Fruit fly (Drosophila melanogaster) whole organism, embryonic: ENCODE data around the gene CG4218.

ENCODE experiments used
- Awh ChIP-seq: fragments of 200-800 bp; sonication (Bioruptor generic); IDR thresholded peaks from 2 replicates; pipeline ENCODE4, ENCODE4 v1.3.6; 2022; ENCODE audit warnings: missing biosample characterization, missing genetic modification characterization
- Blimp-1 ChIP-seq: fragments of 200-800 bp; sonication (Bioruptor generic); optimal IDR thresholded peaks from 3 replicates; lab custom pipeline; 2018; ENCODE audit warnings: missing biosample characterization, missing genetic modification characterization, mild to moderate bottlenecking, moderate library complexity, missing genetic modification reagents
- BtbVII ChIP-seq: fragments of 200-800 bp; sonication (Bioruptor generic); optimal IDR thresholded peaks from 3 replicates; lab custom pipeline; 2017; ENCODE audit warnings: missing biosample characterization, mild to moderate bottlenecking, missing genetic modification characterization
- CG11504 ChIP-seq: fragments of 200-800 bp; sonication (Bioruptor generic); optimal IDR thresholded peaks from 3 replicates; lab custom pipeline; 2019; ENCODE audit warnings: missing biosample characterization, mild to moderate bottlenecking, missing genetic modification characterization, moderate library complexity
- CG15479 ChIP-seq: fragments of 200-800 bp; sonication (Bioruptor generic); optimal IDR thresholded peaks from 3 replicates; lab custom pipeline; 2019; ENCODE audit warnings: missing biosample characterization, mild to moderate bottlenecking, missing genetic modification characterization, moderate library complexity
- CG17328 ChIP-seq: fragments of 200-800 bp; sonication (Bioruptor generic); IDR thresholded peaks from 2 replicates; pipeline ENCODE4 v1.3.6; 2022; ENCODE audit warnings: missing biosample characterization, missing genetic modification characterization
- CG2712 ChIP-seq: fragments of 200-800 bp; optimal IDR thresholded peaks from 3 replicates; lab custom pipeline; 2019; ENCODE audit warnings: missing biosample characterization, mild to moderate bottlenecking, missing genetic modification characterization, moderate library complexity
- CG30020 ChIP-seq: fragments of 200-800 bp; optimal IDR thresholded peaks from 2 replicates; lab custom pipeline; 2019; ENCODE audit warnings: missing biosample characterization, mild to moderate bottlenecking, missing genetic modification characterization, moderate library complexity
- CG31365 ChIP-seq: fragments of 200-800 bp; sonication (Bioruptor generic); optimal IDR thresholded peaks from 2 replicates; lab custom pipeline; 2018; ENCODE audit warnings: missing biosample characterization, mild to moderate bottlenecking, missing genetic modification characterization
- CG32772 ChIP-seq: fragments of 200-800 bp; sonication (Bioruptor generic); IDR thresholded peaks from 2 replicates; pipeline ENCODE4 v1.3.6; 2022; ENCODE audit warnings: missing biosample characterization, missing genetic modification characterization
- CG4424 ChIP-seq: fragments of 200-800 bp; sonication (Bioruptor generic); optimal IDR thresholded peaks from 3 replicates; lab custom pipeline; 2016; ENCODE audit warnings: missing biosample characterization, missing genetic modification characterization
- CoRest ChIP-seq: fragments of 200-800 bp; sonication (Bioruptor generic); optimal IDR thresholded peaks from 3 replicates; lab custom pipeline; 2018; ENCODE audit warnings: missing biosample characterization, mild to moderate bottlenecking, missing genetic modification characterization, moderate library complexity
- D ChIP-seq, 2 experiments: fragments of 200-800 bp in 1 of 2; fragments of >200 bp in 1 of 2; sonication (Bioruptor generic) in 1 of 2; optimal IDR thresholded peaks; 2 replicates in 1 of 2; 3 replicates in 1 of 2; lab custom pipeline; 2017; ENCODE audit warnings: mild to moderate bottlenecking in 1 of 2, missing biosample characterization in 1 of 2, missing genetic modification characterization in 1 of 2, missing genetic modification reagents in 1 of 2
- D19A ChIP-seq: fragments of 200-800 bp; optimal IDR thresholded peaks from 3 replicates; lab custom pipeline; 2019; ENCODE audit warnings: missing biosample characterization, mild to moderate bottlenecking, missing genetic modification characterization, moderate library complexity
- Drgx ChIP-seq: fragments of 200-800 bp; sonication (Bioruptor generic); IDR thresholded peaks from 2 replicates; pipeline ENCODE4 v1.3.6; 2022; ENCODE audit warnings: missing biosample characterization, missing genetic modification characterization
- Jarid2 ChIP-seq: fragments of 200-800 bp; sonication (Bioruptor generic); optimal IDR thresholded peaks from 3 replicates; lab custom pipeline; 2017; ENCODE audit warnings: mild to moderate bottlenecking, missing biosample characterization, missing genetic modification reagents, missing genetic modification characterization
- Med ChIP-seq: fragments of 200-800 bp; sonication (Bioruptor generic); peaks from one replicate; lab custom pipeline; 2016; ENCODE audit warnings: missing biosample characterization, missing genetic modification characterization, mild to moderate bottlenecking, inconsistent platforms, moderate library complexity
- Mrtf ChIP-seq: fragments of 200-800 bp; sonication (Bioruptor generic); IDR thresholded peaks from 3 replicates; pipeline ENCODE4 v1.3.6; 2022; ENCODE audit warnings: missing biosample characterization, missing genetic modification characterization
- Sox102F ChIP-seq: fragments of 200-800 bp; sonication (Bioruptor generic); optimal IDR thresholded peaks from 2 replicates; lab custom pipeline; 2018; ENCODE audit warnings: missing biosample characterization, mild to moderate bottlenecking, missing genetic modification characterization, moderate library complexity
- Ssrp ChIP-seq: fragments of 200-800 bp; sonication (Bioruptor generic); optimal IDR thresholded peaks from 2 replicates; lab custom pipeline; 2018; ENCODE audit warnings: missing biosample characterization, mild to moderate bottlenecking, missing genetic modification characterization, moderate library complexity
- TFAM ChIP-seq: fragments of 200-800 bp; sonication (Bioruptor generic); optimal IDR thresholded peaks from 2 replicates; lab custom pipeline; 2017; ENCODE audit warnings: missing biosample characterization, missing genetic modification characterization, inconsistent platforms
- Usf ChIP-seq: fragments of 200-800 bp; sonication (Bioruptor generic); optimal IDR thresholded peaks from 2 replicates; lab custom pipeline; 2017; ENCODE audit warnings: missing genotype, missing biosample characterization, missing genetic modification characterization
- Xrp1 ChIP-seq: fragments of 200-800 bp; sonication (Bioruptor generic); IDR thresholded peaks from 2 replicates; pipeline ENCODE4 v1.3.6; 2022; ENCODE audit warnings: missing biosample characterization, missing genetic modification characterization
- ara ChIP-seq: fragments of 200-800 bp; sonication (Bioruptor generic); IDR thresholded peaks from 2 replicates; pipeline ENCODE4 v1.3.6; 2022; ENCODE audit warnings: missing biosample characterization, missing genetic modification characterization
- bsh ChIP-seq, 2 experiments: fragments of 200-800 bp; sonication (Bioruptor generic); optimal IDR thresholded peaks; 2 replicates each; lab custom pipeline; 2017 to 2018; ENCODE audit warnings: mild to moderate bottlenecking in 2 of 2, missing biosample characterization in 2 of 2, missing genetic modification characterization in 2 of 2, moderate library complexity in 1 of 2
- corto ChIP-seq: fragments of 200-800 bp; sonication (Bioruptor generic); optimal IDR thresholded peaks from 2 replicates; lab custom pipeline; 2016; ENCODE audit warnings: missing biosample characterization, mild to moderate bottlenecking, missing genetic modification characterization, moderate library complexity
- dan ChIP-seq: fragments of 200-800 bp; sonication (Bioruptor generic); IDR thresholded peaks from 2 replicates; pipeline ENCODE4 v1.3.6; 2022; ENCODE audit warnings: missing biosample characterization, missing genetic modification characterization
- dm ChIP-seq: fragments of 200-800 bp; sonication (Bioruptor generic); optimal IDR thresholded peaks from 3 replicates; lab custom pipeline; 2016; ENCODE audit warnings: missing biosample characterization, missing genetic modification characterization
- dmrt11E ChIP-seq: fragments of 200-800 bp; sonication (Bioruptor generic); optimal IDR thresholded peaks from 3 replicates; lab custom pipeline; 2018; ENCODE audit warnings: missing biosample characterization, mild to moderate bottlenecking, missing genetic modification characterization, moderate library complexity
- gem ChIP-seq: fragments of 200-800 bp; sonication (Bioruptor generic); optimal IDR thresholded peaks from 2 replicates; lab custom pipeline; 2019; ENCODE audit warnings: missing biosample characterization, mild to moderate bottlenecking, missing genetic modification characterization, moderate library complexity
- kni ChIP-seq: fragments of 200-800 bp; sonication (Bioruptor generic); optimal IDR thresholded peaks from 3 replicates; lab custom pipeline; 2017; ENCODE audit warnings: mild to moderate bottlenecking, missing biosample characterization, missing genetic modification reagents, missing genetic modification characterization
- lbe ChIP-seq: fragments of 200-800 bp; sonication (Bioruptor generic); optimal IDR thresholded peaks from 2 replicates; lab custom pipeline; 2016; ENCODE audit warnings: missing biosample characterization, mild to moderate bottlenecking, missing genetic modification characterization
- luna ChIP-seq: fragments of 200-800 bp; sonication (Bioruptor generic); optimal IDR thresholded peaks from 2 replicates; lab custom pipeline; 2016; ENCODE audit warnings: missing biosample characterization, missing genetic modification characterization
- nmo ChIP-seq: fragments of 200-800 bp; sonication (Bioruptor generic); optimal IDR thresholded peaks from 2 replicates; lab custom pipeline; 2018; ENCODE audit warnings: missing biosample characterization, mild to moderate bottlenecking, missing genetic modification characterization, moderate library complexity
- nom ChIP-seq: fragments of 200-800 bp; sonication (Bioruptor generic); optimal IDR thresholded peaks from 2 replicates; lab custom pipeline; 2017; ENCODE audit warnings: missing biosample characterization, missing genetic modification characterization, mild to moderate bottlenecking, moderate library complexity, missing genetic modification reagents
- pnt ChIP-seq: fragments of 200-800 bp; sonication (Bioruptor generic); optimal IDR thresholded peaks from 3 replicates; lab custom pipeline; 2016; ENCODE audit warnings: missing biosample characterization, missing genetic modification characterization
- prd ChIP-seq, 3 experiments: fragments of >200 bp in 2 of 3; fragments of 200-800 bp in 1 of 3; sonication (Bioruptor generic) in 1 of 3; optimal IDR thresholded peaks in 2 of 3; IDR thresholded peaks in 1 of 3; 2 replicates in 2 of 3; 3 replicates in 1 of 3; pipeline versions ENCODE4 v1.3.6 to Lab custom; 2017 to 2022; ENCODE audit warnings: missing biosample characterization in 1 of 3, missing genetic modification characterization in 1 of 3
- ranshi ChIP-seq: fragments of 200-800 bp; sonication (Bioruptor generic); IDR thresholded peaks from 2 replicates; pipeline ENCODE4 v1.3.6; 2022; ENCODE audit warnings: missing biosample characterization, missing genetic modification characterization
- row ChIP-seq: fragments of 200-800 bp; sonication (Bioruptor generic); IDR thresholded peaks from 3 replicates; pipeline ENCODE4 v1.3.6; 2022; ENCODE audit warnings: missing biosample characterization, missing genetic modification characterization
- sens ChIP-seq: fragments of 200-800 bp; sonication (Bioruptor generic); peaks from one replicate; lab custom pipeline; 2016; ENCODE audit warnings: missing biosample characterization, missing genetic modification characterization
- sisA ChIP-seq: fragments of 200-800 bp; sonication (Bioruptor generic); IDR thresholded peaks from 2 replicates; pipeline ENCODE4 v1.3.6; 2022; ENCODE audit warnings: missing biosample characterization, missing genetic modification characterization
- slbo ChIP-seq: fragments of 200-800 bp; sonication (Bioruptor generic); IDR thresholded peaks from 2 replicates; pipeline ENCODE4 v1.3.6; 2022; ENCODE audit warnings: missing biosample characterization, missing genetic modification characterization
- slp2 ChIP-seq: fragments of 200-800 bp; sonication (Bioruptor generic); optimal IDR thresholded peaks from 2 replicates; lab custom pipeline; 2016; ENCODE audit warnings: missing biosample characterization, missing genetic modification characterization
- wor ChIP-seq: fragments of 200-800 bp; sonication (Bioruptor generic); IDR thresholded peaks from 2 replicates; pipeline ENCODE4 v1.3.6; 2022; ENCODE audit warnings: missing biosample characterization, missing genetic modification characterization
- zen2 ChIP-seq: fragments of 200-800 bp; sonication (Bioruptor generic); IDR thresholded peaks from 3 replicates; pipeline ENCODE4 v1.3.6; 2022; ENCODE audit warnings: missing biosample characterization, missing genetic modification characterization; ENCODE audit not compliant: partially characterized antibody

Gene CG4218

DNA sequence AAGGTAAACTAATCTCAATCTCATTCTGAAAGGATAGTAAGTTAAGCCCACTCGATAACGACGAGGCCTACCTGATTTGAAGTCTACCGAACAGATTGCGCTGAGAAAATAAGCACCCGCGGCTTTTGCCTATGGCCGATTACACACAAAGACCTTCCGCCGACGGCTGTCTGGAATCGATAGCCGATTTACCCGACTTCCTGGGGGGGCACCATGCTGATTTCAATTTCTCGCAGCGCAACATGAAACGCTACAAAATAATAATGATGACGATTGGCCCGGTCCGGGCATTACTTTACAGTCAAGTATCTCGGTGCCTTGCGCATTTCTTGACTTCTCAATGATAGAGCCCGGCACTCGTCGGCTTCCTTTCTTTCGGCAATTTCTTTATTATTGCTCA is 28.3 kb upstream of the CG4218 start (continued):
- TF ChIP-seq wor, result no peak
- TF ChIP-seq slbo, result no peak
- TF ChIP-seq dm (GFP tag; lab: Kevin White, UChicago), result no peak
- TF ChIP-seq prd (optimal IDR thresholded peaks at IDR 0.05; lab: Kevin White, UChicago), result no peak
- TF ChIP-seq prd (GFP tag; IDR thresholded peaks at IDR 0.05; lab: Robert Waterston, UW), result peak; percentile 19; the same call in 1 of the 3 replicates
- no peak for TF ChIP-seq ranshi (GFP tag; lab: Robert Waterston, UW)
- no peak for TF ChIP-seq BtbVII (GFP tag; lab: Kevin White, UChicago)
- TF ChIP-seq CG15479, result peak; percentile 38
- no peak for TF ChIP-seq Usf (GFP tag; lab: Kevin White, UChicago)
- TF ChIP-seq ara, result 0 out of 2 replicates have a peak, but pooled peaks have one; percentile 17
- TF ChIP-seq Jarid2 (GFP tag; lab: Kevin White, UChicago), result no peak
- TF ChIP-seq CG11504 (tag; lab: Kevin White, UChicago), result no peak
- TF ChIP-seq pnt (GFP tag; lab: Kevin White, UChicago), result no peak
- TF ChIP-seq CoRest (tag; lab: Kevin White, UChicago), result no peak
- no peak for TF ChIP-seq slp2 (GFP tag; lab: Kevin White, UChicago)
- TF ChIP-seq CG30020 (tag; lab: Kevin White, UChicago), result no peak
- TF ChIP-seq, all 482 proteins: peak for 7

DNA sequence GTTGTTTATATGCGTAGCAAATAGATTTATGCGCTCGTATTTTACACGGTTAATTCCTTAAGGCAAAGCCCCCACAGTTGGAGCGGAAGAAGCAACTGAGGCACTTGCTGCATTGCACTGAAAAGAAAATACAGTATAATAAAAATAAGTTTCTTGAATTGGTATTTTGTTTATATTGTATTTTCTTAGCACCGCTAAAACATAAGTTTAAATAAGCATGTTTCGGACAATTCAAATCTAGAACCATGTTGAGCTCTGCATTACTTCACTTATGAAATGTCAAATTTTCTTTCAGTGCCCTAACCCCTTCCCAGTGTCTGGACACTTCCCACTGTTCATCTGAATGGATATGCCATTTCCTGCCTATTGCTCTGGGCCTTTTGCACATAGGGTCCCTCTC is 25.9 kb upstream of the CG4218 start:
- TF ChIP-seq Awh (0 out of 2 replicates have a peak, but pooled peaks have one; percentile 29), prd (optimal IDR thresholded peaks at IDR 0.05; lab: Kevin White, UChicago) (no peak), prd (GFP tag; IDR thresholded peaks at IDR 0.05; lab: Robert Waterston, UW) (peak; percentile 19; the same call in 1 of the 3 replicates), zen2 (GFP tag; lab: Robert Waterston, UW) (no peak), CG4424 (GFP tag; lab: Kevin White, UChicago) (peak; percentile 5), row (GFP tag; lab: Robert Waterston, UW) (0 out of 3 replicates have a peak, but pooled peaks have one; percentile 12), TFAM (GFP tag; lab: Kevin White, UChicago) (no peak), CG11504 (tag; lab: Kevin White, UChicago) (peak; percentile 11), nom (GFP tag; lab: Kevin White, UChicago) (no peak), ara (peak; percentile 50), Sox102F (GFP tag; lab: Kevin White, UChicago) (peak; percentile 19), CG2712 (tag; lab: Kevin White, UChicago) (peak; percentile 9), Xrp1 (GFP tag; lab: Robert Waterston, UW) (peak; percentile 50; the same call in 1 of the 2 replicates), dmrt11E (tag; lab: Kevin White, UChicago) (peak; percentile 28), bsh (GFP tag; optimal IDR thresholded peaks at IDR 0.05; lab: Kevin White, UChicago) (peak in 1 of 2 experiments; percentile 3), kni (GFP tag; lab: Kevin White, UChicago) (no peak), CG17328 (GFP tag; lab: Robert Waterston, UW) (peak; percentile 26; the same call in 1 of the 2 replicates), Ssrp (tag; lab: Kevin White, UChicago) (peak; percentile 10), Blimp-1 (GFP tag; lab: Kevin White, UChicago) (peak; percentile 5), gem (peak; percentile 29), Med (GFP tag; lab: Kevin White, UChicago) (peak; percentile 44), dan (GFP tag; lab: Robert Waterston, UW) (no peak)

DNA sequence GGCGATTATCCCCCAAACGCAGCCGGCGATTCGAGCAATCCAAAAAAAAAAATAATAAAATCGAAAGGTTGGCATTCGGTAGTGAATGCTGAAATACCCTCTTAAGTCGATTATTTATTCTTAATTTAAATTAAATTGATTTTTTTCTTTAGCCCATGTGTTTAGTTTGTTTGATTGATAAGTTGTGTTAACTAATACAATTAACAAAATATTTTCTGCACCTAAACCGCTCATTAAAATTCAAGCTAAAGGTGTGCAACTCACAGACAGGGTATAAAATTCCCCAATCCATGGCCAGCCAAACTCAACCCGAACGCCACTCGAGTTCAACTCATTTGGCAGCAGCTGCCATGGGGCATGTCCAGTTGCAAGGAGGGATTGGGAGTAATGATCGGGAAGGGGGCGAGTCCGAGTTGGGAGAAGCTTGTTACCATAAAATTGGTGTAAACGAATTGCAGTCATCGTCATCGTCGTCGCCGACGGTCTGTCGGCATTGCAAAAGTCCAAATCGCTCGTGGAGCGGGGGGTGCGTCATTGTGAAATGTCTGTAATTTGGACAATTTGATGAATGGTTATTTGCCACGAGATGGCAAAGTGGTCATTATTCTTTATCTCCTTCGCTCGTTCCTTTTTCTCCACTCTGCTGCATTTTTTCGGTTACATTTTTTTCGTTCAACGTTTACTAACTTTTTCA is 24.5 kb upstream of the CG4218 start:
- TF ChIP-seq sisA (GFP tag; lab: Robert Waterston, UW) (peak; percentile 37), Mrtf (GFP tag; lab: Robert Waterston, UW) (no peak), D19A (tag; lab: Kevin White, UChicago) (peak; percentile 54), Drgx (GFP tag; lab: Robert Waterston, UW) (peak; percentile 77), CG31365 (tag; lab: Kevin White, UChicago) (no peak), nmo (peak; percentile 9), corto (GFP tag; lab: Kevin White, UChicago) (peak; percentile 81), CG32772 (GFP tag; lab: Robert Waterston, UW) (peak; percentile 6; the same call in 1 of the 2 replicates), Xrp1 (GFP tag; lab: Robert Waterston, UW) (0 out of 2 replicates have a peak, but pooled peaks have one; percentile 5), luna (GFP tag; lab: Kevin White, UChicago) (no peak), lbe (GFP tag; lab: Kevin White, UChicago) (peak; percentile 74), sens (peak; percentile 88), D (optimal IDR thresholded peaks at IDR 0.05; lab: Kevin White, UChicago) (no peak), D (GFP tag; optimal IDR thresholded peaks at IDR 0.05; lab: Kevin White, UChicago) (peak; percentile 1)
